Worm (Caenorhabditis elegans) whole organism, mixed stage, embryonic: ENCODE measurements around the gene C45B2.3.

Source experiments
- M03D4.4 ChIP-seq: sonication (generic microtip); optimal IDR thresholded peaks from 2 replicates; lab custom pipeline; 2017; ENCODE audit warnings: mild to moderate bottlenecking, missing genetic modification characterization, missing compliant biosample characterization
- ceh-39 ChIP-seq: fragments of 150-350 bp; optimal IDR thresholded peaks from 2 replicates; lab custom pipeline; 2014; ENCODE audit warnings: missing biosample characterization, missing genetic modification characterization
- lin-13 ChIP-seq: fragments of 150-350 bp; optimal IDR thresholded peaks from 2 replicates; lab custom pipeline; 2014; ENCODE audit warnings: missing biosample characterization, missing genetic modification characterization
- lsy-2 ChIP-seq: fragments of 150-350 bp; optimal IDR thresholded peaks from 2 replicates; lab custom pipeline; 2014; ENCODE audit warnings: missing biosample characterization, missing genetic modification characterization
- mls-2 ChIP-seq: sonication (generic microtip); optimal IDR thresholded peaks from 2 replicates; lab custom pipeline; 2016; ENCODE audit warnings: mild to moderate bottlenecking, missing genetic modification characterization, moderate library complexity, missing compliant biosample characterization
- nhr-28 ChIP-seq: fragments of 150-350 bp; optimal IDR thresholded peaks from 2 replicates; lab custom pipeline; 2014; ENCODE audit warnings: missing biosample characterization, missing genetic modification characterization
- nhr-76 ChIP-seq: sonication (generic microtip); optimal IDR thresholded peaks from 2 replicates; lab custom pipeline; 2017; ENCODE audit warnings: missing biosample characterization, missing genetic modification characterization
- snpc-4 ChIP-seq: fragments of 150-350 bp; optimal IDR thresholded peaks from 2 replicates; lab custom pipeline; 2014; ENCODE audit warnings: missing biosample characterization, missing genetic modification characterization
- unc-39 ChIP-seq: fragments of 150-350 bp; optimal IDR thresholded peaks from 2 replicates; lab custom pipeline; 2014; ENCODE audit warnings: missing biosample characterization, missing genetic modification characterization
- ztf-11 ChIP-seq: fragments of 150-350 bp; optimal IDR thresholded peaks from 2 replicates; lab custom pipeline; 2014; ENCODE audit warnings: missing biosample characterization, missing genetic modification characterization

ce11 chrX:6052744-6053143 is 30.0 kb upstream of the C45B2.3 start, which contains the start of gene C45B2.6:
- TF ChIP-seq nhr-76 (tag; lab: Kevin White, UChicago) (no peak), nhr-28 (tag; lab: Kevin White, UChicago) (no peak), snpc-4 (tag; lab: Kevin White, UChicago) (no peak), lsy-2 (tag; lab: Kevin White, UChicago) (no peak), unc-39 (tag; lab: Kevin White, UChicago) (no peak), lin-13 (tag; lab: Kevin White, UChicago) (no peak), mls-2 (tag; lab: Kevin White, UChicago) (no peak), M03D4.4 (no peak), ztf-11 (tag; lab: Kevin White, UChicago) (no peak), ceh-39 (tag; lab: Kevin White, UChicago) (no peak)
